Worm (Caenorhabditis elegans): ENCODE data around the gene srh-220.

The srh-220 gene

DNA sequence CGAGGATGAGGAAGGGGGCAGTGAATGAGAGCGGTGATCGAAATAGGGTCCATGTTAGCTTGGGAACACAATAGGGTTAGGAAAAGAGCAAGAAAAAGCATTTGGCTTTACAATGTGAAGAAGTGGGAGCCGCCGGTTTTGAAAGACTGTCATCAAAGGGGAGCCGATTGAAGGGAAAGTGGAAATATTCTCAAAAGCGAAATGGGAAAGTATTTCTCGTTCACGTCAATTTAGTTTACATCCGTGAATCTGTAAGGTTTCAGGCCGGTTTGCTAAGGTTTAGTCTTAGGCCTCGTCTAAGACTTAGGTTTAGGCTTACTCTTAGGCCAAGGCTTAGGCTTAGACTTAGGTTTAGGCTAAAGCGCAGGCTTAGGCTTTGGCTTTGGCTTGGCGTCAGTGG is 17.6 kb upstream of the srh-220 start, which contains the start of gene F47C12.7:
TSS of gene F47C12.7 (minus strand) at position 101 of the 400 bp plus-strand sequence.
- no peak for TF ChIP-seq cog-1 (tag; optimal IDR thresholded peaks at IDR 0.05)
- no peak for TF ChIP-seq med-1 (GFP tag; optimal IDR thresholded peaks at IDR 0.05; ENCODE audit: insufficient read depth)
- no peak for TF ChIP-seq ztf-23 (GFP tag; IDR thresholded peaks at IDR 0.05)
- no peak for TF ChIP-seq tab-1 (GFP tag; IDR thresholded peaks at IDR 0.05)
- TF ChIP-seq T22C8.4 (GFP tag; IDR thresholded peaks at IDR 0.05) = no peak
- TF ChIP-seq flt-1 (GFP tag; IDR thresholded peaks at IDR 0.05) = no peak
- TF ChIP-seq ref-1 (GFP tag; conservative IDR thresholded peaks at IDR 0.05) = no peak
- no peak for TF ChIP-seq ztf-29 (GFP tag; IDR thresholded peaks at IDR 0.05)
- TF ChIP-seq klf-2 (GFP tag; conservative IDR thresholded peaks at IDR 0.05) = no peak

DNA sequence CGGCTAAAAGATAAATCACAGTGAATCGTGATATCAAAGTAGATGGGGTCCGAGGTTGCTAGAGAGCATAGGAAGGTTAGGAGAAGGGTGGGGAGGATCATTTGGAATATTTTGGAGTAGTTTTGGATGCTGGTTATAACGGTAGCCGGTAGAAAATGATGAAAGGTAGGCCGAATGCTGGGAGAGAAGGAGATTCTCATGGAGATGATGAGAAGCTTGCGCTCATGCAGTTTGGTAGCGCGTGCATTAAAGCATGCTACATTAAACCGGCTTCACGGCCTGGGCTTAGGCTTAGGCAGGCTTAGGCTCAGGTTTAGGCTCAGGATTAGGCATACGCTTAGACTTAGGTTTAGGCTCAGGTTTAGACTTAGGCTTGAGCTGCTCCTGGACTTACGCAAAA is 16.5 kb upstream of the srh-220 start, which contains the start of gene F47C12.13:
TSS of gene F47C12.13 (minus strand) at position 101 of the 400 bp plus-strand sequence.
- no peak for TF ChIP-seq tab-1 (GFP tag; IDR thresholded peaks at IDR 0.05)
- TF ChIP-seq med-1 (GFP tag; optimal IDR thresholded peaks at IDR 0.05; ENCODE audit: insufficient read depth) = no peak
- no peak for TF ChIP-seq ref-1 (GFP tag; conservative IDR thresholded peaks at IDR 0.05)
- TF ChIP-seq klf-2 (GFP tag; conservative IDR thresholded peaks at IDR 0.05) = no peak
- TF ChIP-seq T22C8.4 (GFP tag; IDR thresholded peaks at IDR 0.05) = no peak
- no peak for TF ChIP-seq ztf-29 (GFP tag; IDR thresholded peaks at IDR 0.05)
- no peak for TF ChIP-seq cog-1 (tag; optimal IDR thresholded peaks at IDR 0.05)
- no peak for TF ChIP-seq flt-1 (GFP tag; IDR thresholded peaks at IDR 0.05)
- TF ChIP-seq ztf-23 (GFP tag; IDR thresholded peaks at IDR 0.05) = no peak

DNA sequence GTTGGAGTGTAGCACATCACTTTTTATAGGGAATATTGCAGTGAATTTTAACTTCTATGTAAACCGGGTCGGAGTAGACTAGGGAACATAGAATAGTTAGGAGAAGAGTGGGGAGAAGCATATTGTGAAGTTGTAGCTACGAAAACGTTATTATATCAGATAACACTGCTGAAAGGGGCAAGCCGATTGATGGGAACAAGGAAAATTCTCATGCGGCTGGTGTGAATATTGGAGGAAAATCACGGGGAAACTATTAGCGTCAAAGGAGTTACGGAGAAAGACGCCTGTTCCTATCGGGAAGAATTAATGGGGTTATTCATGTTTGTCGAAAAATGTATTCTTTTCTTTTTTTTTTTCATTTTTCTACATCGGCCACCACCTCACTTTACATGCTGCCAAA is 15.5 kb upstream of the srh-220 start, which contains the start of gene F47C12.6:
TSS of gene F47C12.6 (minus strand) at position 101 of the 400 bp plus-strand sequence.
- TF ChIP-seq T22C8.4 (GFP tag; IDR thresholded peaks at IDR 0.05) = no peak
- TF ChIP-seq cog-1 (tag; optimal IDR thresholded peaks at IDR 0.05) = no peak
- no peak for TF ChIP-seq med-1 (GFP tag; optimal IDR thresholded peaks at IDR 0.05; ENCODE audit: insufficient read depth)
- TF ChIP-seq ztf-23 (GFP tag; IDR thresholded peaks at IDR 0.05) = no peak
- no peak for TF ChIP-seq tab-1 (GFP tag; IDR thresholded peaks at IDR 0.05)
- no peak for TF ChIP-seq ref-1 (GFP tag; conservative IDR thresholded peaks at IDR 0.05)
- TF ChIP-seq flt-1 (GFP tag; IDR thresholded peaks at IDR 0.05) = no peak

DNA sequence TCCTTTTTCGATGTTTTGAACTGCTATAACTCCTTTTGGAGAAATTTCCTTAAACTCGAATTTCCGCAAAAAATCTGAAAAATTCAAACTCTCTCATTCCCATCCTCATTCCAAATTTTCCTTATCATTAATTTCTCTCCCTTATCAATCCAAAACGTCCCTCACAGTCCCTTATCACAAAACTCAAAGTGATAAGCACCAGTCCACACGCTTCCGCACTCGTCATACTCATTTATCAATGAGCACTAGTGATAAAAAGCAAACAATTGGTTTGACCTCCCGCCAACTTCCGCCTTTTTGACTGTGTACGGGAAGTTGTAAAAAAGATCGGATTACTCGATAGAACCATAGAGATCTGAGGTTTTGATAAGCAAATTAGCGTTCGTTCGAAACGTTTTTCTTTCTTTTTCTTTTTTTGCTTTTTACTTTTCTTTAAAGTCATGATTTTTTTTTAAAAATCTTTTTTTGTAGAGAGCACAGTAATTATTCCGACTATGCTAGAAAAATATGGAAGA is 10.9 kb upstream of the srh-220 start, which contains the start of gene clec-78:
TSS of gene clec-78 (plus strand) at position 465 of the 515 bp plus-strand sequence.
- TF ChIP-seq med-1 (GFP tag; optimal IDR thresholded peaks at IDR 0.05; ENCODE audit: insufficient read depth) (no peak), ztf-23 (GFP tag; IDR thresholded peaks at IDR 0.05) (no peak), tab-1 (GFP tag; IDR thresholded peaks at IDR 0.05) (no peak)

DNA sequence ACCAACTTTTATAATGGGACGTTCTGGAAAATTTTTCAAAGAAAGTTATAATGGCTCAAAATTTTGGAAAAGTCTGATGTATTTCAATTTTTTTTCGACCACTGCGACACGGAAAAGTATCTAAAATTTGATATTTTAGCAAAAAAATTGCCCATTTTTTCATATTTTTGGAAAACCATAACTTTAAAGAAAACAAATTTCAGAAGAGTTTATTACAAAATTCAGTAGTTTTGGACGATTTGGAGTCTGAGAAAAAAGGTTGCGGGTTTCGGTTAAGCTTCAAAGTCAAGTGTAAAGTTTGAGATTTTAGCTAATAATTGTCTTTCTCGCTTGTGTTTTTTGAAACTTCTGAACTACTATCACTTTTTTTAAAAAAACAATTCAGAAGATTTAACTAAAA is 10.3 kb upstream of the srh-220 start:
- TF ChIP-seq flt-1 (GFP tag; IDR thresholded peaks at IDR 0.05) (no peak), tab-1 (GFP tag; IDR thresholded peaks at IDR 0.05) (no peak), cog-1 (tag; optimal IDR thresholded peaks at IDR 0.05) (no peak), klf-2 (GFP tag; conservative IDR thresholded peaks at IDR 0.05) (no peak), ref-1 (GFP tag; conservative IDR thresholded peaks at IDR 0.05) (no peak), ztf-29 (GFP tag; IDR thresholded peaks at IDR 0.05) (no peak), ztf-23 (GFP tag; IDR thresholded peaks at IDR 0.05) (no peak), med-1 (GFP tag; optimal IDR thresholded peaks at IDR 0.05; ENCODE audit: insufficient read depth) (no peak), T22C8.4 (GFP tag; IDR thresholded peaks at IDR 0.05) (no peak)

DNA sequence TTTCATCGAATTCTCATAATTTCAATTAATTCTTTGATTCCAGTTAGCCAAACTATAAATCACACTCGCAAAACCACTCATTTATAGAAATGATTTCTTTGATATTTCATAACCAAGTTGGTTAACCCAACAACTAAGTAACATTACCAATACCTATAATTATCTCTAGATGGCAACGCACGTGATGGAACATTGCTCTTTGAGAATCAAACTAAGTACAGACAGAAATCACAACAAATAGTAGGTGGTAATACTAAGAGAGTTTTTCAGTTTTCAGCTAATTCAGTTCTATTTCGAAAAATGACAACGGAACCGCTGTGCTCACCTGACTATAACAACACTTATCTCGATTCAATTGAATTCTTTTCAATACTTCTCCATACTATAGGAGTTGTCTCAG is 3.8 kb upstream of the srh-220 start, which contains the start of gene srh-223:
TSS of gene srh-223 (plus strand) at position 301 of the 400 bp plus-strand sequence.
- TF ChIP-seq tab-1 (GFP tag; IDR thresholded peaks at IDR 0.05) (no peak), T22C8.4 (GFP tag; IDR thresholded peaks at IDR 0.05) (no peak), flt-1 (GFP tag; IDR thresholded peaks at IDR 0.05) (no peak), cog-1 (tag; optimal IDR thresholded peaks at IDR 0.05) (no peak), med-1 (GFP tag; optimal IDR thresholded peaks at IDR 0.05; ENCODE audit: insufficient read depth) (no peak), klf-2 (GFP tag; conservative IDR thresholded peaks at IDR 0.05) (no peak), ref-1 (GFP tag; conservative IDR thresholded peaks at IDR 0.05) (no peak), ztf-23 (GFP tag; IDR thresholded peaks at IDR 0.05) (no peak), ztf-29 (GFP tag; IDR thresholded peaks at IDR 0.05) (no peak)

DNA sequence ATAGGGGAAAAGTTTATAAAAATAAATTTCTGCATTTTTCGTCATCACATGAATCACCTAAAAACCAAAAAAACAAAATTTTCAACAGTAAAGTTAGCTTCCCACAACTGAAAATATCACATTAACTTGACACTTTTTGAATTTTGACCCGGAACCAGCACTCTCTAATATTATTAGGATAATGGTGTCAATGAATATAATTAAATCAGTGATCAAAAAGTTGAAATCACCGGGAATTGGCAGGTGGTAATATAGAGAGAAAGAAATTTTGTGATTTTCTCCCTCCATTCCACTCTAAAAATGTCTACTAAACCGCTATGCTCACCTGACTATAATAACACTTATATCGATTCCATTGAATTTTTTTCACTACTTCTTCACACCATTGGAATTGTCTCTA is 1.7 kb upstream of the srh-220 start, which contains the start of gene srh-222:
TSS of gene srh-222 (plus strand) at position 301 of the 400 bp plus-strand sequence.
- TF ChIP-seq ztf-23 (GFP tag; IDR thresholded peaks at IDR 0.05) (no peak), ztf-29 (GFP tag; IDR thresholded peaks at IDR 0.05) (no peak), T22C8.4 (GFP tag; IDR thresholded peaks at IDR 0.05) (no peak), tab-1 (GFP tag; IDR thresholded peaks at IDR 0.05) (no peak), klf-2 (GFP tag; conservative IDR thresholded peaks at IDR 0.05) (no peak), flt-1 (GFP tag; IDR thresholded peaks at IDR 0.05) (no peak), med-1 (GFP tag; optimal IDR thresholded peaks at IDR 0.05; ENCODE audit: insufficient read depth) (no peak), cog-1 (tag; optimal IDR thresholded peaks at IDR 0.05) (no peak), ref-1 (GFP tag; conservative IDR thresholded peaks at IDR 0.05) (no peak)

DNA sequence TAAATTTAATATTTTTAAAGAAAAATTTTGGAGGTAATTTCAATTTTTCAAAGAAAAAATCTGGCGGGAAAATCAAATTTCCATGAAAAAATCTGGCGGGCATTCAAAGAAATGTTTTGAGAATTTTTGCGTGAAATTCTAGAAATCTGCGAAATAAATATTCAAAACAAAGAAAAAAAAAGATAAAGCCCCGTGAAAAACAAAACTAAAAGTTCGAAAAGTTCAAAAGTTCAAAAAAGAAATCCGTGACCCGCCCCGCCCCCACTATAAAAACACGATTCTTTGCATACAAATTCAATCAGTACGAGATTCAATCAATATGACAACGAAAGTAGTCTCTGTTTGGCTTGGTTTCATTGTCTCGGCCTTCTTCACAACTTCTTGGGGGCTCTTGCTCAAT is 4.8 kb downstream of the srh-220 start, which contains the start of gene clec-79:
TSS of gene clec-79 (plus strand) at position 301 of the 400 bp plus-strand sequence.
- TF ChIP-seq T22C8.4 (GFP tag; IDR thresholded peaks at IDR 0.05) (no peak), ztf-23 (GFP tag; IDR thresholded peaks at IDR 0.05) (no peak), ztf-29 (GFP tag; IDR thresholded peaks at IDR 0.05) (no peak), cog-1 (tag; optimal IDR thresholded peaks at IDR 0.05) (no peak), ref-1 (GFP tag; conservative IDR thresholded peaks at IDR 0.05) (no peak), flt-1 (GFP tag; IDR thresholded peaks at IDR 0.05) (no peak)

DNA sequence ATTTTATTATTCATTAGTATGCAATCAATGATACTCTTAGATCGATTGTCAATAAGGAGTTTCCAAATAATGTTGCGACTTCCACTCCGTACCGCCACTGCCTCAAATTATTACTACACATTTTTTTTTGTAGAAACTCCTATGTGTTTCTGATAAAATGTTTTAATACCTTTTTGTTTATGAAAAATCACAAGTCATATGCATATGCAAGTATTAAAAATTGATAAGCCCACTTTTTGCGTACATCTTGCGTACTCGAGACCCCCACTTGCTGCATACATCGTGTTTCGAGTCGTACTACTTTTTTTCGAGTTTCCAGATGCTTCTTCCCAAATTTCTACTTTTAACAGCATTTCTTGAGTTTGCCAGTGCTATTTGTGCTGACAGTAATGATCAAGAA is 12.8 kb downstream of the srh-220 start, which contains the start of gene clec-76:
TSS of gene clec-76 (plus strand) at position 234 of the 400 bp plus-strand sequence.
- TF ChIP-seq flt-1 (GFP tag; IDR thresholded peaks at IDR 0.05) (no peak), tab-1 (GFP tag; IDR thresholded peaks at IDR 0.05) (no peak), ref-1 (GFP tag; conservative IDR thresholded peaks at IDR 0.05) (no peak), ztf-29 (GFP tag; IDR thresholded peaks at IDR 0.05) (no peak), klf-2 (GFP tag; conservative IDR thresholded peaks at IDR 0.05) (no peak), T22C8.4 (GFP tag; IDR thresholded peaks at IDR 0.05) (no peak), med-1 (GFP tag; optimal IDR thresholded peaks at IDR 0.05; ENCODE audit: insufficient read depth) (no peak), ztf-23 (GFP tag; IDR thresholded peaks at IDR 0.05) (no peak), cog-1 (tag; optimal IDR thresholded peaks at IDR 0.05) (no peak)
